Worm (Caenorhabditis elegans): Measurements from ENCODE around the gene gsto-2.

ce11 chrIII:8575359-8576101, 21.0 kb downstream of the gsto-2 start:
- TF ChIP-seq tbx-9 (tag; optimal IDR thresholded peaks at IDR 0.05; ENCODE audit: borderline replicate concordance): no peak
- no peak for TF ChIP-seq efl-1 (GFP tag; optimal IDR thresholded peaks at IDR 0.05)
- TF ChIP-seq cebp-1 (GFP tag; IDR thresholded peaks at IDR 0.05): no peak
- TF ChIP-seq cebp-1 (tag; optimal IDR thresholded peaks at IDR 0.05): no peak
- TF ChIP-seq ztf-22 (GFP tag; optimal IDR thresholded peaks at IDR 0.05): no peak
- no peak for TF ChIP-seq nfya-1 (tag; optimal IDR thresholded peaks at IDR 0.05; ENCODE audit: borderline replicate concordance, insufficient read depth)
- no peak for TF ChIP-seq akir-1 (GFP tag; optimal IDR thresholded peaks at IDR 0.05)
- TF ChIP-seq F57A8.1 (GFP tag; optimal IDR thresholded peaks at IDR 0.05): no peak
- no peak for TF ChIP-seq F23B12.7 (tag; optimal IDR thresholded peaks at IDR 0.05; ENCODE audit: insufficient read depth)
- no peak for TF ChIP-seq him-1 (tag; optimal IDR thresholded peaks at IDR 0.05)
- TF ChIP-seq unc-62 (GFP tag; optimal IDR thresholded peaks at IDR 0.05): no peak
